Worm (Caenorhabditis elegans): ENCODE results near the gene B0554.2.

Gene B0554.2

ce11 chrV:440923-441322, 6.9 kb downstream of the B0554.2 start, which contains the start of gene B0554.7:
Gene B0554.7 (minus strand): TSS chrV:441023.
- TF ChIP-seq med-1 (GFP tag; optimal IDR thresholded peaks at IDR 0.05; ENCODE audit: insufficient read depth) = no peak

- no peak for TF ChIP-seq cog-1 (tag; optimal IDR thresholded peaks at IDR 0.05)
- no peak for TF ChIP-seq flt-1 (GFP tag; IDR thresholded peaks at IDR 0.05)
- no peak for TF ChIP-seq T22C8.4 (GFP tag; IDR thresholded peaks at IDR 0.05)
- TF ChIP-seq ref-1 (GFP tag; conservative IDR thresholded peaks at IDR 0.05) = no peak
- no peak for TF ChIP-seq klf-2 (GFP tag; conservative IDR thresholded peaks at IDR 0.05)
- no peak for TF ChIP-seq ztf-23 (GFP tag; IDR thresholded peaks at IDR 0.05)
These were observed 9.2 kb downstream of the B0554.2 start, which contains the start of gene srh-33 for ce11 chrV:443193-443592. Gene srh-33 (minus strand): TSS chrV:443293.

- TF ChIP-seq tab-1 (GFP tag; IDR thresholded peaks at IDR 0.05) = no peak
- TF ChIP-seq ref-1 (GFP tag; conservative IDR thresholded peaks at IDR 0.05) = no peak
- TF ChIP-seq cog-1 (tag; optimal IDR thresholded peaks at IDR 0.05) = no peak
- no peak for TF ChIP-seq T22C8.4 (GFP tag; IDR thresholded peaks at IDR 0.05)
- TF ChIP-seq flt-1 (GFP tag; IDR thresholded peaks at IDR 0.05) = no peak
These were observed 12.6 kb downstream of the B0554.2 start, which contains the start of gene srh-34 for ce11 chrV:446574-446973. Gene srh-34 (minus strand): TSS chrV:446674.

- TF ChIP-seq tab-1 (GFP tag; IDR thresholded peaks at IDR 0.05) (0 out of 2 replicates have a peak, but pooled peaks have one; percentile 40), ref-1 (GFP tag; conservative IDR thresholded peaks at IDR 0.05) (no peak), flt-1 (GFP tag; IDR thresholded peaks at IDR 0.05) (0 out of 2 replicates have a peak, but pooled peaks have one; percentile 32)
These were observed 13.0 kb downstream of the B0554.2 start for ce11 chrV:446988-447387.

- TF ChIP-seq ztf-29 (GFP tag; IDR thresholded peaks at IDR 0.05) (no peak), cog-1 (tag; optimal IDR thresholded peaks at IDR 0.05) (no peak), med-1 (GFP tag; optimal IDR thresholded peaks at IDR 0.05; ENCODE audit: insufficient read depth) (no peak), klf-2 (GFP tag; conservative IDR thresholded peaks at IDR 0.05) (no peak), T22C8.4 (GFP tag; IDR thresholded peaks at IDR 0.05) (no peak), ztf-23 (GFP tag; IDR thresholded peaks at IDR 0.05) (no peak), flt-1 (GFP tag; IDR thresholded peaks at IDR 0.05) (no peak), tab-1 (GFP tag; IDR thresholded peaks at IDR 0.05) (no peak), ref-1 (GFP tag; conservative IDR thresholded peaks at IDR 0.05) (no peak)
These were observed 15.1 kb downstream of the B0554.2 start, which contains the start of gene srh-35 for ce11 chrV:449130-449529. Gene srh-35 (minus strand): TSS chrV:449230.

- no peak for TF ChIP-seq klf-2 (GFP tag; conservative IDR thresholded peaks at IDR 0.05)
- TF ChIP-seq med-1 (GFP tag; optimal IDR thresholded peaks at IDR 0.05; ENCODE audit: insufficient read depth) = no peak
- TF ChIP-seq T22C8.4 (GFP tag; IDR thresholded peaks at IDR 0.05) = no peak
- TF ChIP-seq flt-1 (GFP tag; IDR thresholded peaks at IDR 0.05) = no peak
- no peak for TF ChIP-seq tab-1 (GFP tag; IDR thresholded peaks at IDR 0.05)
- no peak for TF ChIP-seq ref-1 (GFP tag; conservative IDR thresholded peaks at IDR 0.05)
These were observed 15.7 kb downstream of the B0554.2 start, which contains the start of gene M02H5.8 for ce11 chrV:449685-450084. Gene M02H5.8 (plus strand): TSS chrV:449981.

ce11 chrV:450757-451501, 16.9 kb downstream of the B0554.2 start, which contains the start of gene nhr-123:
Gene nhr-123 (plus strand): TSS chrV:451451.
- TF ChIP-seq T22C8.4 (GFP tag; IDR thresholded peaks at IDR 0.05) = no peak
- TF ChIP-seq tab-1 (GFP tag; IDR thresholded peaks at IDR 0.05) = no peak
- TF ChIP-seq ztf-23 (GFP tag; IDR thresholded peaks at IDR 0.05) = no peak
- no peak for TF ChIP-seq klf-2 (GFP tag; conservative IDR thresholded peaks at IDR 0.05)
- TF ChIP-seq ref-1 (GFP tag; conservative IDR thresholded peaks at IDR 0.05) = no peak
- TF ChIP-seq ztf-29 (GFP tag; IDR thresholded peaks at IDR 0.05) = no peak
- no peak for TF ChIP-seq med-1 (GFP tag; optimal IDR thresholded peaks at IDR 0.05; ENCODE audit: insufficient read depth)
- no peak for TF ChIP-seq cog-1 (tag; optimal IDR thresholded peaks at IDR 0.05)
- no peak for TF ChIP-seq flt-1 (GFP tag; IDR thresholded peaks at IDR 0.05)

ce11 chrV:453569-453968, 19.6 kb downstream of the B0554.2 start, which contains the start of gene nhr-98:
Gene nhr-98 (plus strand): TSS chrV:453869.
- TF ChIP-seq cog-1 (tag; optimal IDR thresholded peaks at IDR 0.05) = no peak
- no peak for TF ChIP-seq ref-1 (GFP tag; conservative IDR thresholded peaks at IDR 0.05)
- TF ChIP-seq med-1 (GFP tag; optimal IDR thresholded peaks at IDR 0.05; ENCODE audit: insufficient read depth) = no peak

- no peak for TF ChIP-seq cog-1 (tag; optimal IDR thresholded peaks at IDR 0.05)
- TF ChIP-seq ztf-29 (GFP tag; IDR thresholded peaks at IDR 0.05) = no peak
- TF ChIP-seq tab-1 (GFP tag; IDR thresholded peaks at IDR 0.05) = no peak
- no peak for TF ChIP-seq flt-1 (GFP tag; IDR thresholded peaks at IDR 0.05)
- TF ChIP-seq ztf-23 (GFP tag; IDR thresholded peaks at IDR 0.05) = no peak
- TF ChIP-seq klf-2 (GFP tag; conservative IDR thresholded peaks at IDR 0.05) = no peak
- TF ChIP-seq ref-1 (GFP tag; conservative IDR thresholded peaks at IDR 0.05) = no peak
- no peak for TF ChIP-seq med-1 (GFP tag; optimal IDR thresholded peaks at IDR 0.05; ENCODE audit: insufficient read depth)
- no peak for TF ChIP-seq T22C8.4 (GFP tag; IDR thresholded peaks at IDR 0.05)
These were observed 23.8 kb downstream of the B0554.2 start for ce11 chrV:457839-458238.

ce11 chrV:459464-459863, 25.5 kb downstream of the B0554.2 start, which contains the start of gene nhr-203:
Gene nhr-203 (plus strand): TSS chrV:459795.
- TF ChIP-seq med-1 (GFP tag; optimal IDR thresholded peaks at IDR 0.05; ENCODE audit: insufficient read depth) (no peak), flt-1 (GFP tag; IDR thresholded peaks at IDR 0.05) (no peak), ref-1 (GFP tag; conservative IDR thresholded peaks at IDR 0.05) (no peak), tab-1 (GFP tag; IDR thresholded peaks at IDR 0.05) (no peak), cog-1 (tag; optimal IDR thresholded peaks at IDR 0.05) (no peak), ztf-29 (GFP tag; IDR thresholded peaks at IDR 0.05) (no peak), ztf-23 (GFP tag; IDR thresholded peaks at IDR 0.05) (no peak), klf-2 (GFP tag; conservative IDR thresholded peaks at IDR 0.05) (no peak), T22C8.4 (GFP tag; IDR thresholded peaks at IDR 0.05) (no peak)

Measured in whole organism, midembryonic.